Worm (Caenorhabditis elegans) whole organism, L2 larva: ENCODE results near the gene R07B7.8.

Experiments
- aly-2 ChIP-seq: fragments of 150-350 bp; optimal IDR thresholded peaks from 2 replicates; lab custom pipeline; 2014; ENCODE audit warnings: missing biosample characterization, missing genetic modification characterization
- ama-1 ChIP-seq: fragments of 150-350 bp; optimal IDR thresholded peaks from 2 replicates; lab custom pipeline; 2018; ENCODE audit warnings: inconsistent platforms
- mbf-1 ChIP-seq: sonication (generic microtip); optimal IDR thresholded peaks from 2 replicates; lab custom pipeline; 2017; ENCODE audit warnings: missing biosample characterization, missing genetic modification characterization

DNA sequence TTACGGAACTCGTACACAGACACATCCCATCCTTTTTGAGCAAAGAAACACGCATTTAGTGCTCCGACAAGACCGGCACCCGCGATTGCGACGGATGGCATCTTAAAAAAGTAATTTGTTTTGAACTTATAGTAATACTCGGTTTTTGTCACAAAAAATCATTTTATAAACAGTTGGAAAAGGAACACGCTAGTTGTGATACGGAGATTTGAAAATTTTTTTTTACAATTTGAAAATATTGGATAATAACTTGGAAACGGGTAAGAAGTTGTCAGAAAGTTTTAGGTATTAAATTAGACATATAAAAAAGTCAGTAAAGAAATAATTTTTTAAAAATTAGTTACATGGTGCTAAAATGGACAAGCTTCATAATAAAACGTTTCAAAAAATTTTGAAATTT is 13.7 kb downstream of the R07B7.8 start, which contains the start of gene kmo-1:
- TF ChIP-seq aly-2 (no peak), ama-1 (lab: Kevin White, UChicago) (no peak), mbf-1 (tag; lab: Kevin White, UChicago) (no peak)
